Worm (Caenorhabditis elegans) whole organism, L3 larva: ENCODE measurements around the gene F17A2.13.

ENCODE experiments used
- egl-27 ChIP-seq: sonication (generic microtip); optimal IDR thresholded peaks from 4 replicates; lab custom pipeline; 2017; ENCODE audit warnings: missing biosample characterization, missing genetic modification reagents, missing genetic modification characterization
- elt-3 ChIP-seq, 3 experiments: fragments of 150-350 bp in 1 of 3; sonication (generic microtip) in 2 of 3; optimal IDR thresholded peaks; 2 replicates in 2 of 3; 4 replicates in 1 of 3; lab custom pipeline; 2014 to 2017; ENCODE audit warnings: missing biosample characterization in 3 of 3, missing genetic modification characterization in 3 of 3
- fos-1 ChIP-seq: fragments of 150-350 bp; optimal IDR thresholded peaks from 2 replicates; lab custom pipeline; 2014; ENCODE audit warnings: missing biosample characterization, missing genetic modification characterization
- nhr-11 ChIP-seq: fragments of 150-350 bp; optimal IDR thresholded peaks from 2 replicates; lab custom pipeline; 2014; ENCODE audit warnings: missing biosample characterization, missing genetic modification characterization
- nhr-237 ChIP-seq: fragments of 150-350 bp; optimal IDR thresholded peaks from 2 replicates; lab custom pipeline; 2014; ENCODE audit warnings: missing biosample characterization, missing genetic modification characterization
- pha-4 ChIP-seq: fragments of 150-350 bp; optimal IDR thresholded peaks from 2 replicates; lab custom pipeline; 2014; ENCODE audit warnings: missing biosample characterization, missing genetic modification reagents, missing genetic modification characterization
- snpc-4 ChIP-seq: fragments of 150-350 bp; optimal IDR thresholded peaks from 2 replicates; lab custom pipeline; 2014; ENCODE audit warnings: missing biosample characterization, missing genetic modification characterization
- ztf-4 ChIP-seq: fragments of 150-350 bp; optimal IDR thresholded peaks from 2 replicates; lab custom pipeline; 2014; ENCODE audit warnings: missing biosample characterization, missing genetic modification characterization

DNA sequence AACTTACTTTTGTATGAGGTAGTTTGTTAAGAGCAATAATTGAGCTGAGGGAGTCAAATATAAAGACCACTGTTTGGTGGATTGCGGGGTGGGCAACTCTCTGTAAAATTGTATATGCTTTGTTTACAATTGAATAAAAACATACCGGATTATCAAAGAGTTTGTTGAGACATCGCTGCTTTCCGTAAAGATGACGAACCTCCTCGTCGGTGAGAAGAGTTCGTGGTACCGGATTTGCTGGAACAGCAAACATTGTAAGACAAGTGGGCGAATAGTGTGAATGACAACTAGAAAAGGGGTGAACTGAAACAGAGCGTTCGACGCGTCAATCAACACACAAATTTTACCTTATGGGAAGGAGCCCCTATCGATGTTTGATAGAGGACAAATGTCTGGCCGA is 25.1 kb upstream of the F17A2.13 start, which contains the start of gene W06D11.2:
- TF ChIP-seq snpc-4 (tag; lab: Kevin White, UChicago) (no peak), elt-3 (tag; optimal IDR thresholded peaks at IDR 0.05; lab: Kevin White, UChicago) (no peak), ztf-4 (no peak), pha-4 (tag; lab: Kevin White, UChicago) (no peak), nhr-237 (tag; lab: Kevin White, UChicago) (no peak), egl-27 (tag; lab: Kevin White, UChicago) (no peak), nhr-11 (tag; lab: Kevin White, UChicago) (no peak), fos-1 (tag; lab: Kevin White, UChicago) (no peak)
